Fruit fly (Drosophila melanogaster) whole organism: ENCODE results near the gene CG13607.

Source experiments
- CG8478 ChIP-seq: fragments of >200 bp; optimal IDR thresholded peaks from 2 replicates; lab custom pipeline; 2018; ENCODE audit warnings: inconsistent platforms
- Dll ChIP-seq: fragments of >200 bp; optimal IDR thresholded peaks from 2 replicates; lab custom pipeline; 2017
- EcR ChIP-seq, 2 experiments: fragments of >200 bp; optimal IDR thresholded peaks; 2 replicates each; lab custom pipeline; 2017; ENCODE audit warnings: missing biosample characterization in 2 of 2, missing genetic modification characterization in 2 of 2, missing genetic modification reagents in 2 of 2
- pan ChIP-seq: fragments of >200 bp; optimal IDR thresholded peaks from 2 replicates; lab custom pipeline; 2017
- usp ChIP-seq: fragments of >200 bp; optimal IDR thresholded peaks from 2 replicates; lab custom pipeline; 2017; ENCODE audit warnings: missing biosample characterization, missing genetic modification characterization, mixed read lengths

DNA sequence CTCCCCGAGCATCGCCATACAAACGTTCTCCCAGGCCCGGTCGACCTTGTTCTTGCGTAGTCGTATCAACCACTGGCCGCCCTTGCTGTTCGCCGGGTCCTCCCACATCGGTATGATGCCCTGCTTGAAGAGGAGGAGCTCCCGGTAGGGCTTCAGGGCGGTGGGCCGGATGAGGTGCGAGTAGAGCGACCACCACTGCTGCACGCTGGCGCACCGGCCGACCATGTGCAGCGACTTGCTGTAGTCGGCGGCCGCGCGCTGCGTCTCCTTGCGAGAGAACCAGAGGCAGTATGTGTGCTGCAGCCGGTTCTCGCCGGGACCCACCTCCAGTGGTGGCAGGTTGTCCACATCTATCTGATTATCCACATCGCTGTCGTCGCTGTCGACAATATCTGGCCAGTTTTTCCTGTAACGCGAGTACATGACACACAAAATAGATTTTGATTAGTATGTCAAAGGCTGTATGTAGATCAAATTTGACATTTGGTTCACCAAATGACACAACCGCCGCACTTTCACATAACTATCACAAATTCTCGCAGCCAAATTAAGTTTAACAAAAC lies 9.2 kb downstream of the CG13607 start, which contains the start of gene CG10694:
- TF ChIP-seq pan (lab: Kevin White, UChicago) (no peak), usp (GFP tag; lab: Kevin White, UChicago) (no peak), Dll (lab: Kevin White, UChicago) (no peak), CG8478 (lab: Kevin White, UChicago) (no peak), EcR (GFP tag; optimal IDR thresholded peaks at IDR 0.05; lab: Kevin White, UChicago) (no peak)
